Worm (Caenorhabditis elegans) whole organism, L4 larva: ENCODE data around the gene snr-5.

Experiments used
- F26F4.8 ChIP-seq: fragments of 200-800 bp; sonication (Bioruptor generic); conservative IDR thresholded peaks from 2 replicates; pipeline ENCODE4 v1.3.6; 2022; ENCODE audit warnings: missing genetic modification characterization, missing compliant biosample characterization
- arid-1 ChIP-seq: fragments of 200-800 bp; sonication (Bioruptor generic); conservative IDR thresholded peaks from 2 replicates; pipeline ENCODE4 v1.3.6; 2022; ENCODE audit warnings: missing genetic modification reagents, missing genetic modification characterization, missing compliant biosample characterization
- ceh-82 ChIP-seq: sonication (generic microtip); optimal IDR thresholded peaks from 2 replicates; lab custom pipeline; 2017; ENCODE audit warnings: missing biosample characterization, missing genetic modification characterization
- duxl-1 ChIP-seq: sonication (generic microtip); optimal IDR thresholded peaks from 2 replicates; lab custom pipeline; 2016; ENCODE audit warnings: mild to moderate bottlenecking, missing genetic modification characterization, moderate library complexity, missing compliant biosample characterization; ENCODE audit not compliant: poor library complexity
- dve-1 ChIP-seq: sonication (generic microtip); optimal IDR thresholded peaks from 2 replicates; lab custom pipeline; 2017; ENCODE audit warnings: antibody characterized with exemption, mild to moderate bottlenecking, missing genetic modification characterization, missing compliant biosample characterization; ENCODE audit not compliant: insufficient read depth
- hlh-30 ChIP-seq: sonication (generic microtip); optimal IDR thresholded peaks from 2 replicates; lab custom pipeline; 2017; ENCODE audit warnings: antibody characterized with exemption, mild to moderate bottlenecking, missing genetic modification characterization, missing compliant biosample characterization; ENCODE audit not compliant: insufficient read depth
- lin-1 ChIP-seq: fragments of 200-800 bp; sonication (Bioruptor generic); IDR thresholded peaks from 2 replicates; pipeline ENCODE4 v1.3.6; 2022; ENCODE audit warnings: missing genetic modification reagents, missing genetic modification characterization, missing compliant biosample characterization
- lin-13 ChIP-seq: fragments of 150-350 bp; optimal IDR thresholded peaks from 2 replicates; lab custom pipeline; 2014; ENCODE audit warnings: missing biosample characterization, missing genetic modification reagents, missing genetic modification characterization
- lin-15B ChIP-seq: fragments of 150-350 bp; sonication (generic microtip); optimal IDR thresholded peaks from 3 replicates; lab custom pipeline; 2014; ENCODE audit warnings: missing biosample characterization, missing genetic modification characterization
- mdt-29 ChIP-seq: fragments of 200-800 bp; sonication (Bioruptor generic); IDR thresholded peaks from 2 replicates; pipeline ENCODE4 v1.3.6; 2022; ENCODE audit warnings: missing genetic modification reagents, missing genetic modification characterization, missing compliant biosample characterization
- nhr-11 ChIP-seq: fragments of 150-350 bp; optimal IDR thresholded peaks from 2 replicates; lab custom pipeline; 2014; ENCODE audit warnings: missing biosample characterization, missing genetic modification characterization
- sdz-12 ChIP-seq: fragments of 200-800 bp; sonication (Bioruptor generic); optimal IDR thresholded peaks from 2 replicates; lab custom pipeline; 2018; ENCODE audit warnings: mild to moderate bottlenecking, missing genetic modification characterization, missing compliant biosample characterization
- unc-62 ChIP-seq, 3 experiments: fragments of 150-350 bp in 1 of 3; sonication (generic microtip); optimal IDR thresholded peaks in 2 of 3; peaks in 1 of 3; 1 replicate in 1 of 3; 2 replicates in 2 of 3; lab custom pipeline; 2014 to 2017; ENCODE audit warnings: missing biosample characterization in 3 of 3, missing genetic modification characterization in 3 of 3, missing genetic modification reagents in 3 of 3, missing genotype in 1 of 3
- zip-2 ChIP-seq: fragments of 150-350 bp; optimal IDR thresholded peaks from 2 replicates; lab custom pipeline; 2014; ENCODE audit warnings: missing biosample characterization, missing genetic modification characterization

ce11 chrIII:7837567-7837966 is 24.3 kb upstream of the snr-5 start:
- TF ChIP-seq ceh-82 (tag; lab: Kevin White, UChicago) (no peak), nhr-11 (tag; lab: Kevin White, UChicago) (no peak), zip-2 (tag; lab: Kevin White, UChicago) (no peak), arid-1 (GFP tag; lab: Robert Waterston, UW) (no peak), dve-1 (tag; lab: Kevin White, UChicago) (no peak), lin-15B (no peak), mdt-29 (GFP tag; lab: Robert Waterston, UW) (no peak), sdz-12 (no peak), unc-62 (GFP tag; optimal IDR thresholded peaks at IDR 0.05 in 1 of 2; lab: Kevin White, UChicago) (no peak), unc-62 (tag; optimal IDR thresholded peaks at IDR 0.05; lab: Kevin White, UChicago) (no peak), lin-1 (no peak), duxl-1 (tag; lab: Kevin White, UChicago) (no peak), hlh-30 (no peak), F26F4.8 (GFP tag; lab: Robert Waterston, UW) (no peak), lin-13 (GFP tag; lab: Kevin White, UChicago) (no peak)
